Fruit fly (Drosophila melanogaster) whole organism, pupa: Measurements from ENCODE around the gene Fer3.
A peak's percentile ranks its signal among the peaks of the same experiment; 100 is the strongest.

ENCODE experiments used
- CG10348 ChIP-seq: fragments of 200-800 bp; sonication (Bioruptor generic); IDR thresholded peaks from 2 replicates; pipeline ENCODE4 v1.3.6; 2022; ENCODE audit warnings: missing biosample characterization, missing genetic modification characterization
- CG12605 ChIP-seq: fragments of 200-800 bp; sonication (Bioruptor generic); IDR thresholded peaks from 2 replicates; pipeline ENCODE4 v1.3.6; 2022; ENCODE audit warnings: missing biosample characterization, missing genetic modification characterization
- CG13204 ChIP-seq: fragments of 200-800 bp; sonication (Bioruptor generic); optimal IDR thresholded peaks from 2 replicates; lab custom pipeline; 2018; ENCODE audit warnings: missing biosample characterization, mild to moderate bottlenecking, missing genetic modification characterization, moderate library complexity
- CG14655 ChIP-seq: fragments of 200-800 bp; sonication (Bioruptor generic); optimal IDR thresholded peaks from 3 replicates; lab custom pipeline; 2017; ENCODE audit warnings: mild to moderate bottlenecking, missing biosample characterization, missing genetic modification reagents, missing genetic modification characterization
- CG15710 ChIP-seq: fragments of 200-800 bp; sonication (Bioruptor generic); optimal IDR thresholded peaks from 2 replicates; lab custom pipeline; 2018; ENCODE audit warnings: missing biosample characterization, mild to moderate bottlenecking, missing genetic modification characterization, moderate library complexity
- CG17806 ChIP-seq: fragments of 200-800 bp; sonication (Bioruptor generic); optimal IDR thresholded peaks from 2 replicates; lab custom pipeline; 2018; ENCODE audit warnings: missing biosample characterization, mild to moderate bottlenecking, missing genetic modification characterization, moderate library complexity
- CG32121 ChIP-seq: fragments of 200-800 bp; sonication (Bioruptor generic); IDR thresholded peaks from 2 replicates; pipeline ENCODE4 v1.3.6; 2022; ENCODE audit warnings: missing biosample characterization, missing genetic modification characterization
- CG34367 ChIP-seq: fragments of 200-800 bp; sonication (Bioruptor generic); optimal IDR thresholded peaks from 2 replicates; lab custom pipeline; 2018; ENCODE audit warnings: missing biosample characterization, mild to moderate bottlenecking, missing genetic modification characterization
- CG4496 ChIP-seq: fragments of 200-800 bp; sonication (Bioruptor generic); IDR thresholded peaks from 3 replicates; pipeline ENCODE4 v1.3.6; 2022; ENCODE audit warnings: missing biosample characterization, missing genetic modification characterization
- CG8159 ChIP-seq: fragments of 200-800 bp; sonication (Bioruptor generic); optimal IDR thresholded peaks from 3 replicates; lab custom pipeline; 2018; ENCODE audit warnings: missing biosample characterization, mild to moderate bottlenecking, missing genetic modification characterization, moderate library complexity
- CG8301 ChIP-seq: fragments of 200-800 bp; sonication (Bioruptor generic); optimal IDR thresholded peaks from 2 replicates; lab custom pipeline; 2018; ENCODE audit warnings: missing biosample characterization, mild to moderate bottlenecking, missing genetic modification characterization
- CG9948 ChIP-seq: fragments of 200-800 bp; sonication (Bioruptor generic); optimal IDR thresholded peaks from 2 replicates; lab custom pipeline; 2018; ENCODE audit warnings: missing biosample characterization, mild to moderate bottlenecking, missing genetic modification characterization, moderate library complexity
- D1 ChIP-seq: fragments of 200-800 bp; sonication (Bioruptor generic); optimal IDR thresholded peaks from 2 replicates; lab custom pipeline; 2018; ENCODE audit warnings: missing biosample characterization, mild to moderate bottlenecking, missing genetic modification characterization, moderate library complexity
- EcR ChIP-seq: fragments of 200-800 bp; sonication (Bioruptor generic); optimal IDR thresholded peaks from 3 replicates; lab custom pipeline; 2019; ENCODE audit warnings: missing biosample characterization, missing genetic modification characterization, mild to moderate bottlenecking, moderate library complexity, missing genetic modification reagents
- Ets98B ChIP-seq: fragments of 200-800 bp; sonication (Bioruptor generic); IDR thresholded peaks from 2 replicates; pipeline ENCODE4 v1.3.6; 2022; ENCODE audit warnings: missing biosample characterization, missing genetic modification characterization
- Pif1A ChIP-seq: fragments of 200-800 bp; sonication (Bioruptor generic); optimal IDR thresholded peaks from 3 replicates; lab custom pipeline; 2016; ENCODE audit warnings: missing biosample characterization, missing genetic modification characterization
- Pif1B ChIP-seq: fragments of 200-800 bp; sonication (Bioruptor generic); optimal IDR thresholded peaks from 3 replicates; lab custom pipeline; 2016; ENCODE audit warnings: missing biosample characterization, missing genetic modification characterization
- Snoo ChIP-seq: fragments of 200-800 bp; sonication (Bioruptor generic); optimal IDR thresholded peaks from 3 replicates; lab custom pipeline; 2017; ENCODE audit warnings: missing biosample characterization, mild to moderate bottlenecking, missing genetic modification characterization, inconsistent platforms
- fd96Ca ChIP-seq: fragments of 200-800 bp; sonication (Bioruptor generic); IDR thresholded peaks from 3 replicates; pipeline ENCODE4 v1.3.6; 2022; ENCODE audit warnings: missing biosample characterization, missing genetic modification characterization
- gl ChIP-seq: fragments of 200-800 bp; sonication (Bioruptor generic); optimal IDR thresholded peaks from 2 replicates; lab custom pipeline; 2018; ENCODE audit warnings: missing biosample characterization, mild to moderate bottlenecking, missing genetic modification characterization
- rn ChIP-seq: fragments of 200-800 bp; sonication (Bioruptor generic); IDR thresholded peaks from 2 replicates; pipeline ENCODE4 v1.3.6; 2022; ENCODE audit warnings: missing biosample characterization, missing genetic modification characterization

The Fer3 gene

DNA sequence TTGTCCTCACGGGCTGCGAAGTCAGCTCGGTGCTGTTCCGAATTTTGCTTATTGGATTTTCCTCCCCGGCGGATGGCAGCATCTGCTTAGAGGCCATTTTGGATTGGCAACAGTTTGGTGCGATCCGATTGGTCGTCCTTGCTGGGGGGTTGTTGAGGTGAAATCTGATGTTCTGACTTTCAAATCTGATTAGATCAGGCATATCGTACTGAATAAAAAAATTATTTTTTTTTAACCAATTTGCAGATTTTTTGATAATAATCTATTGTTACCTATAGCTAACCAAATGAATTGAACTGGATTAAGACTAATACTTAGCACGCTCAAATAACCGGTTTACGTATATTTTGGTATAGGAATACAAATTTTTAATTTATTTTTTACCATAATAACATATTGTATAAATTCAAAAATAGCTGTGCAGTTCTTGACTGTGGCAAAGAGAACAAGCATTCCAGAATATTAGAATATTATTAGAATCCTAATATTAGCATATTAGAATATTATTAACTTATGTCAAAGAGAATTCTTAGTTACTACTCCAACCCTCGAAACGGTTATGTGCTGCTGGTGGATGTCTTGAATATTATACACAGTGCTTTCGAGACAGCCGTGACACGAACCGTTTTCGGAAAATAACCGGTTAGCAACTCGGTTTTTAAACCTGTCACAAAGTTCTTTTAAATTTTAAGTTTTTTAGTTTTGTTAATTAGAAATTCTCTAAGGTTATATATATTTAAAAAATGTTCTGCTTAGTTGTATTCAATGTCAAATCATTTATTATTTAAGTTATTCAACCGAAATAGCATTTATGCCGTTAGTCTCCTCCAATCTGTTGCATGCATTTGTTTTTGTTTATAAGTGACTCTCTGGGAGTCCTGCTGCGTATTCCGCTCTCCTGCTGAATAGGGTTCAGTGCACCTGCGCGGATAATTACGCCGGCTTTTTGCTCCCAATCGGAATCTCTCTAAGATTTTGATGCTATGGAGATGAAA lies at the start of gene Fer3:
TSS of gene Fer3 (minus strand) at position 1 of the 995 bp plus-strand sequence.
- TF ChIP-seq CG8159 (tag; lab: Kevin White, UChicago): peak; percentile 39
- no peak for TF ChIP-seq Pif1A
- no peak for TF ChIP-seq D1
- TF ChIP-seq EcR: no peak
- TF ChIP-seq fd96Ca (GFP tag; lab: Robert Waterston, UW): no peak
- TF ChIP-seq CG34367 (tag; lab: Kevin White, UChicago): peak; percentile 5
- TF ChIP-seq CG15710: peak; percentile 31
- TF ChIP-seq CG12605 (GFP tag; lab: Robert Waterston, UW): 0 out of 2 replicates have a peak, but pooled peaks have one; percentile 38

DNA sequence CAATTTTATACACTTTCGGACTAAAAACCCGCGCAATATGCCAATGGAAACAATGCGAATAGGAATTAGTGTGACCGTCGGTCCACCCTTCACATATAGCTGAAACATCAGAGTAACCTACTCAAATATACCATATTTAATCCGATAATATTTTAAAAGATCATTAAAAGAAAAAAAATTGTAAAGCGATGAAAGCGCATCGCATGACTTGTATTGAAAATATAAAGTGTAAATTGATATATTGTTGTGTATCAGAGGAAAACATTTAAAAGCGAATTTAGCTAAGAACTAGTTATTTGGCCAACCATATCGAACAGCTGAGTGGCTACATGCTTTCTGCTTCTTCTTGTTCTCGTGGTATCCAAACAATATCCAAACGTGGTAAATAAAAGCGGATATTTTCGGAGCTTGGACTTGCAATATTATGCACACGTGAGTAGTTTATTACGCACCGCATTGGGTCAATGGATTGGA lies 47.7 kb upstream of the Fer3 start, which contains the start of the genes Blm and CG14722:
TSS of gene Blm (minus strand) at position 54 of the 474 bp plus-strand sequence.
TSS of gene CG14722 (plus strand) at position 161 of the 474 bp plus-strand sequence.
- no peak for TF ChIP-seq CG32121 (GFP tag; lab: Robert Waterston, UW)
- no peak for TF ChIP-seq EcR
- no peak for TF ChIP-seq Pif1A
- TF ChIP-seq CG12605 (GFP tag; lab: Robert Waterston, UW): no peak
- no peak for TF ChIP-seq CG14655 (GFP tag; lab: Kevin White, UChicago)
- no peak for TF ChIP-seq CG15710
- no peak for TF ChIP-seq CG10348
- TF ChIP-seq fd96Ca (GFP tag; lab: Robert Waterston, UW): no peak
- TF ChIP-seq Pif1B (GFP tag; lab: Kevin White, UChicago): no peak
- no peak for TF ChIP-seq CG17806
- no peak for TF ChIP-seq Snoo (tag; lab: Kevin White, UChicago)
- TF ChIP-seq CG34367 (tag; lab: Kevin White, UChicago): no peak
- TF ChIP-seq rn (GFP tag; lab: Robert Waterston, UW): no peak
- no peak for TF ChIP-seq CG8301 (tag; lab: Kevin White, UChicago)
- TF ChIP-seq CG4496 (GFP tag; lab: Robert Waterston, UW): no peak
- TF ChIP-seq gl (tag; lab: Kevin White, UChicago): no peak
- TF ChIP-seq Ets98B (GFP tag; lab: Robert Waterston, UW): no peak
- TF ChIP-seq CG9948 (tag; lab: Kevin White, UChicago): no peak

DNA sequence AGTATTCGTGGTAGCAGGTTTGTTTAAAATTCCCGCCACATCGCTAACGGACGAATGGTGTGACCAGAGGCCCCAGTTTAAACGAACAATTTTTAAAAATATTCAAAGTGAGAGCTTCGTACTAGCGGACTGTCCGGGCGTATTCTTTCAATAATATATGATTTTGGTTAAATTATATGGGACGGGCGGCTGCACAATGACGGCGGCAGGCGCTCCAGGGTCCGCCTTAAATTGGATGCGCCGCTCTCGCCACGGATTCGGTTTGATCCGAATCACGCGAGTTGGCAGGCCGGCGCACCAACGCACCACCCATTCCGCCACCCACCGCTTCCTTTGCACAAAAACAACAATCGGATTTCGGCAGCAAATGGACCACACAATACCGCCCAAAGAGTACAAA lies 41.2 kb upstream of the Fer3 start, which contains the start of gene CG14721:
TSS of gene CG14721 (plus strand) at position 111 of the 400 bp plus-strand sequence.
- TF ChIP-seq CG34367 (tag; lab: Kevin White, UChicago) (no peak), CG4496 (GFP tag; lab: Robert Waterston, UW) (peak; percentile 8; the same call in 1 of the 3 replicates)

DNA sequence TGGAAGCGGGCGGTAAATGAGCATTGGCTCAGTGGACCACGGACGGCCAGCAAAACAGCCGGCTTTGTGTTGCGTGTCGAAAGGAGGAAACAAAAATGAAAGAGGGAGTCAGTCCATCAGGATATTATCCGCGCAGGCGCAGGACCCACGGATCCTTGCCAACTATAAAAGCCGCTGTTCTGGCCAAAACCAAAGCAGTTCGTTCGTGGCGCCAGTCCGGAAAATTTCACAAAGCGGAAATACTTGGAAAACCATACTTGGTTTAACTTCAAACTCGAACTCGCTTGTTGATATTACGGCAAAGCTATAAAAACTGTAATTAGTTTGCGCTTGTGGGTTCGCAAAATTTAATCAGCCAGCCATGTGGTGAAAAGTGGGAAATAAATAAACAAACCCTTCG lies 27.5 kb upstream of the Fer3 start, which contains the start of gene CG12594:
TSS of gene CG12594 (plus strand) at position 142 of the 400 bp plus-strand sequence.
- no peak for TF ChIP-seq rn (GFP tag; lab: Robert Waterston, UW)
- TF ChIP-seq CG9948 (tag; lab: Kevin White, UChicago): no peak
- no peak for TF ChIP-seq CG12605 (GFP tag; lab: Robert Waterston, UW)
- no peak for TF ChIP-seq fd96Ca (GFP tag; lab: Robert Waterston, UW)
- TF ChIP-seq, all 21 proteins: peak for 0

DNA sequence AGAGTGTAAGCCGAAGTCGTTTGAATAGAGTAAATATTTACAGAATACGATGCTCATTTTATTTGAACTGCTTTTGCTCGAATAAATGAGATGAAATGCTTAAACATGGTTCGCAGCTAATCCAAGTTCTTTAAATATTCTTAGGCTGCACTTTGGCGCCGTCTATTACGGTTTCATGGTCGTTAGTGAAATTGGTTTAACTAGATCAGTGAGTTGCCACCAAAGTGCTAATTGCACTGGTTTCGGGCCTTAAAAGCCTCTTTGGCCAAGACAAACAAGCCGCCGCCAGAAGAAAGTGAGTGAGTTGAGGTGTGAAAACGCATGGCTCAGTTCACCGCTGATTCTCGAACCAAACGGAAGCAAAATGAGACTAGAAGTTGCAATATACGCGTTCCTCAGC lies 17.3 kb upstream of the Fer3 start, which contains the start of gene CG14720:
TSS of gene CG14720 (plus strand) at position 301 of the 400 bp plus-strand sequence.
- TF ChIP-seq CG10348: no peak
- no peak for TF ChIP-seq CG32121 (GFP tag; lab: Robert Waterston, UW)
- no peak for TF ChIP-seq Ets98B (GFP tag; lab: Robert Waterston, UW)
- TF ChIP-seq CG8159 (tag; lab: Kevin White, UChicago): no peak
- no peak for TF ChIP-seq CG17806
- no peak for TF ChIP-seq CG9948 (tag; lab: Kevin White, UChicago)
- no peak for TF ChIP-seq CG15710
- no peak for TF ChIP-seq gl (tag; lab: Kevin White, UChicago)
- TF ChIP-seq Snoo (tag; lab: Kevin White, UChicago): no peak
- no peak for TF ChIP-seq rn (GFP tag; lab: Robert Waterston, UW)
- no peak for TF ChIP-seq CG34367 (tag; lab: Kevin White, UChicago)
- TF ChIP-seq CG13204 (GFP tag; lab: Kevin White, UChicago): no peak
- TF ChIP-seq CG14655 (GFP tag; lab: Kevin White, UChicago): no peak
- no peak for TF ChIP-seq Pif1A
- no peak for TF ChIP-seq CG8301 (tag; lab: Kevin White, UChicago)
- no peak for TF ChIP-seq EcR
- no peak for TF ChIP-seq CG4496 (GFP tag; lab: Robert Waterston, UW)
- TF ChIP-seq Pif1B (GFP tag; lab: Kevin White, UChicago): no peak

DNA sequence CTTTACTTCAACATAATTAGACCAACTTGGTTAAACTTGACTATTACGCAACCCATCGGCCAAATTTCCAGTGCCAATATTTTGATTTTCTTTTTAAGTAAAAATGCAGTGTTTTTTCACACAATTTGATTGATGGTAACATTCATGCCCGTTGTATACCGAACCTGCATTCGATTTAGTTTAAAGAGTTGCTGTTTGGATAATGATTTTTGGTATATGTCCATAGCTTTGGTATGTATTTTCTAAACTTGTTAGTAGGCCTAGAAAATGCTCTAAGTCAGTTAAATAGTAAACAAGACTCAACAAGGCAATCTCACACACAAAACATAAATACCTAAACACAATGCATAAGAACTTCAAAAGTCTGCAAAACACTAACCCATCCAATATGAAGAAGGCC lies 9.6 kb upstream of the Fer3 start, which contains the start of gene I-t:
TSS of gene I-t (plus strand) at position 301 of the 400 bp plus-strand sequence.
- TF ChIP-seq CG17806 (no peak), fd96Ca (GFP tag; lab: Robert Waterston, UW) (no peak), CG32121 (GFP tag; lab: Robert Waterston, UW) (no peak), CG9948 (tag; lab: Kevin White, UChicago) (no peak), CG8159 (tag; lab: Kevin White, UChicago) (no peak), D1 (no peak), EcR (no peak), gl (tag; lab: Kevin White, UChicago) (no peak), rn (GFP tag; lab: Robert Waterston, UW) (no peak), CG34367 (tag; lab: Kevin White, UChicago) (no peak), CG8301 (tag; lab: Kevin White, UChicago) (no peak), Pif1B (GFP tag; lab: Kevin White, UChicago) (no peak), Ets98B (GFP tag; lab: Robert Waterston, UW) (no peak), Snoo (tag; lab: Kevin White, UChicago) (no peak), CG13204 (GFP tag; lab: Kevin White, UChicago) (no peak), CG14655 (GFP tag; lab: Kevin White, UChicago) (no peak)
